Worm (Caenorhabditis elegans): ENCODE results near the gene nhr-208.

ce11 chrV:12117567-12118053 lies 23.5 kb downstream of the nhr-208 start, which contains the start of gene C13C4.8:
- no peak for TF ChIP-seq tbx-37 (GFP tag; conservative IDR thresholded peaks at IDR 0.05)
- no peak for TF ChIP-seq ceh-36 (tag; optimal IDR thresholded peaks at IDR 0.05)
- TF ChIP-seq tbx-11 (GFP tag; IDR thresholded peaks at IDR 0.05) = no peak
- no peak for TF ChIP-seq pes-1 (GFP tag; IDR thresholded peaks at IDR 0.05)
- no peak for TF ChIP-seq ama-1 (optimal IDR thresholded peaks at IDR 0.05)
- TF ChIP-seq ets-7 (tag; optimal IDR thresholded peaks at IDR 0.05) = no peak
- TF ChIP-seq flt-1 (GFP tag; IDR thresholded peaks at IDR 0.05) = no peak
- TF ChIP-seq sea-1 (GFP tag; conservative IDR thresholded peaks at IDR 0.05) = no peak
- no peak for TF ChIP-seq B0310.2 (tag; optimal IDR thresholded peaks at IDR 0.05)
- TF ChIP-seq F13C5.2 (tag; optimal IDR thresholded peaks at IDR 0.05) = no peak
- no peak for TF ChIP-seq aly-1 (tag; optimal IDR thresholded peaks at IDR 0.05)
- no peak for TF ChIP-seq hmbx-1 (tag; optimal IDR thresholded peaks at IDR 0.05)

Measured in whole organism, early embryonic.